Worm (Caenorhabditis elegans): Measurements from ENCODE around the gene emb-1.
A peak's percentile ranks its signal among the peaks of the same experiment; 100 is the strongest.

Gene emb-1

DNA sequence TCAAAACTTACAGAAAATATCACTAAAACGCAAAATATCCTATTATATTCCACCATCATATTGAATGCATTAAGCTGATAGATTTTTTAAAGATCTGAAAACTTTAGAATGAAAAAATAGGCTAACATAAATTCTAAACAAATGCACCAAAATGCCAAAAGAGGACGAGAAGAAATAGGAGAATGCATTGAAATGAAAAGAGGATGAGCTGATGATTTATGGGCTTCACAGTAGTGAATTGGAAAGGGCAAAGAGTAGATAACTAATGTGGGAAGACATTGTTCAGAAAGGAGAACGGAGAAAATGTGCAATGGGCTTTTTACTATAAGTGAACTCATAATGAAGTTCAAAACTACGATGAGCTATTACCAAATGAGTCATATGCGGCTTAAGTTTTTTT, 44.3 kb downstream of the emb-1 start, which contains the start of gene cutl-19:
Gene cutl-19, minus strand, starts transcription at position 101 of the 400 bp plus-strand sequence.
- TF ChIP-seq dve-1 (tag; optimal IDR thresholded peaks at IDR 0.05; ENCODE audit: insufficient read depth) (no peak), nhr-11 (tag; optimal IDR thresholded peaks at IDR 0.05) (no peak)

DNA sequence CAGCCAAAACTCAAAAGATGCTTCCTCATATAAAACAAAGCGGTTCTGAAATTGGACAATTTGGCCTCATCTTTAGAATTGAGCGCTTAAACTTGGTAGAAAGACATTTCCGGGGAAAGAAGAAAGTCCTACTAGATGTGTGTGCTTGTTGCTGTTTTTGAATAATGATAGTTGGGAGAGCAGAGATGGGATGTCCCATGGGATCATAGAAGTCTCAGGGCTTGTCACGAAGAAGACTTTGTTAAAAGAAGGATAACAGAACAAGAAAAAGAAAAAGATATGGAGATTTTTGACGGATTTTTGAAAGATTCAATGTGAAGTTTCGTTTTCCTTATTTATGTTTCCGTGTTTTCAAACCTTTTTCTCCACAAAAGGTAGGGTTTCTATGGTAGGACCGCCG, 45.4 kb downstream of the emb-1 start, which contains the start of gene ZC155.2:
Gene ZC155.2, plus strand, starts transcription at position 301 of the 400 bp plus-strand sequence.
- TF ChIP-seq F10B5.3 (tag; optimal IDR thresholded peaks at IDR 0.05) = no peak
- no peak for TF ChIP-seq D1046.2 (GFP tag; IDR thresholded peaks at IDR 0.05)
- TF ChIP-seq snpc-1.2 (GFP tag; IDR thresholded peaks at IDR 0.05) = no peak

DNA sequence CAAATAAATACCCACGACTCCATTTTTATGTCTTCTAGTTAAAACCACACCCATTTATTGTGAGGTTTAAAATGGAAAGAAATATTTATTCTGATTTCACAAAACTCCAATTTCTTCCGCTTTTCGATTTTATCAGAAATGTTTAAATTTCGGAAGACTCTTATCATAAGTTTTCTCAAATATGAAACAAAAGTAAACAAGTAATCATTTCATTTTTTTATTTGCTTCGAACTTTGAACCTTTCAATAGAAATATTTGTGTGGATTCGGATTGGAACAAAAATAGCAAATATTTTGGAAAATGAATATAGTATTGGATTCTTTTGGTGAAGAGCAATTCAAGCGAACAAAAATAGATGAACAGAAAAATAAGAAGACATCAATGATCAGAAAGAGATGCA, 48.6 kb downstream of the emb-1 start:
- TF ChIP-seq mep-1 (tag; optimal IDR thresholded peaks at IDR 0.05) (no peak), ama-1 (optimal IDR thresholded peaks at IDR 0.05) (no peak), daf-16 (GFP tag; optimal IDR thresholded peaks at IDR 0.05) (no peak), daf-16 (tag; optimal IDR thresholded peaks at IDR 0.05) (peak; percentile 83)

DNA sequence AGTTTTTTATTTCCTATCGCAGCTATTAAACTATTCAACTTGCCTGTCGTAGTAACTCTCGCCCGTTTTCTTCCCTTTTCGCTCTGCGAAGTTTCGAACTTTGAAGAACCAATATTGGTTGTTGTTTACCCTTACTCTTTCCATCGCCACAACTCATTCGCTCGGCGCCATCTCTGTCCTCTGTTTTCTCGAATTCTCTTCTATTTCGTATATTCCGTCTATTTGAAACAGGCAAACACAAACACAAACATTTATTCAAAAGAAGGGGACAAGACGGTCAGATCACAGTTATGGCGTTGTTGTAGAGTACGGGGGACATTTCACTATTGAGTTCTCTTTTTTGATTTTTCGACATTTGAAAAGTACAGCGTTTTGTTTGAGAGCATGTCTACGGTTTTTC, 49.5 kb downstream of the emb-1 start:
- no peak for TF ChIP-seq rbr-2 (tag; optimal IDR thresholded peaks at IDR 0.05)
- no peak for TF ChIP-seq zag-1 (tag; optimal IDR thresholded peaks at IDR 0.05)
- TF ChIP-seq pha-4 (GFP tag; IDR thresholded peaks at IDR 0.05) = no peak
- peak; percentile 72 for TF ChIP-seq pha-4 (tag; optimal IDR thresholded peaks at IDR 0.05)
- no peak for TF ChIP-seq ceh-82 (tag; optimal IDR thresholded peaks at IDR 0.05)
- TF ChIP-seq lin-15B (tag; optimal IDR thresholded peaks at IDR 0.05) = no peak
- TF ChIP-seq nhr-10 (tag; optimal IDR thresholded peaks at IDR 0.05) = no peak
- no peak for TF ChIP-seq skn-1 (tag; optimal IDR thresholded peaks at IDR 0.05)
- no peak for TF ChIP-seq daf-16 (GFP tag; optimal IDR thresholded peaks at IDR 0.05)
- peak; percentile 94 for TF ChIP-seq daf-16 (tag; optimal IDR thresholded peaks at IDR 0.05)
- TF ChIP-seq attf-4 (tag; optimal IDR thresholded peaks at IDR 0.05) = no peak
- no peak for TF ChIP-seq hmg-1.1 (GFP tag; IDR thresholded peaks at IDR 0.05)
- TF ChIP-seq zfp-2 (tag; optimal IDR thresholded peaks at IDR 0.05) = no peak
- no peak for TF ChIP-seq R02D3.7 (tag; optimal IDR thresholded peaks at IDR 0.05)
- peak; percentile 35 for TF ChIP-seq nhr-28 (tag; optimal IDR thresholded peaks at IDR 0.05)
- TF ChIP-seq mdl-1 (tag; optimal IDR thresholded peaks at IDR 0.05) = no peak
- TF ChIP-seq lin-13 (GFP tag; optimal IDR thresholded peaks at IDR 0.05) = no peak
- TF ChIP-seq ces-1 (GFP tag; optimal IDR thresholded peaks at IDR 0.05) = no peak

Measured in whole organism, L4 larva.